Worm (Caenorhabditis elegans): Measurements from ENCODE around the gene fipr-12.

DNA sequence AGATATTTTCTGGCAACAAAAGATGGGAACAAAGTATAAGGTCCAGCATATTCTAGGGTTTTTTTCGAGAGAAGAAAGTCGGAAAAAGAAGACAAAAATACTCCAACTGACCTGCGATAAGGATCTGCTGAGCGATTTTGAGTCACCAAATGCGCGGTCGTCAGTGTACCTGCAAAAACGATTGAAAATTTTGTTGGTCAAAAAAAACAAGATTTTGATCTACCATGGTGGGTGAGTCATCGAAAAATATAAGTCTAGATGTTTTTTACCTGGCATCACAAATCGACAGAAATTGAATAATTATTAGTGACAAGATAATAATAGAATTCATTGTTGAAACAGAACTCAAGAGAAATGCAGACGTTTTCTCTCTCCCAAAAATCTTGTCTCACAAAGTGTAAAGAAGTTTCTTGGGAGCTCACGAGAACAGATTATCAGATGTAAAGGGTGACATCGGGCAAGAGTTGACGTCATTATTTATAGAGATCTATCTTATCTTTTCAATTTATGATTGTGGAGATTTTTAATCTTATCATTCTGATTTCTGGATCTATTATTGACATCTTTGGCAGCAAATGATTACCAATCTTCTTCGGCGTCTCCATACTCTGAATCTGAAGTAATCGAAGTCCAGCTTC, 42.2 kb downstream of the fipr-12 start:
- TF ChIP-seq W03F9.2 (tag; optimal IDR thresholded peaks at IDR 0.05) (no peak), him-1 (tag; optimal IDR thresholded peaks at IDR 0.05) (no peak), dao-5 (tag; optimal IDR thresholded peaks at IDR 0.05) (no peak)

Data from whole organism, L4/young adult.